Fruit fly (Drosophila melanogaster) whole organism, embryonic: Measurements from ENCODE around the gene CG15414.
A peak's percentile ranks its signal among the peaks of the same experiment; 100 is the strongest.

ENCODE experiments used
- Atf6 ChIP-seq: fragments of 200-800 bp; sonication (Bioruptor generic); IDR thresholded peaks from 2 replicates; pipeline ENCODE4 v1.3.6; 2022; ENCODE audit warnings: missing biosample characterization, missing genetic modification characterization
- CG10267 ChIP-seq: fragments of 200-800 bp; sonication (Bioruptor generic); optimal IDR thresholded peaks from 2 replicates; lab custom pipeline; 2018; ENCODE audit warnings: missing biosample characterization, mild to moderate bottlenecking, missing genetic modification characterization, moderate library complexity
- CG10431 ChIP-seq: fragments of 200-800 bp; sonication (Bioruptor generic); optimal IDR thresholded peaks from 3 replicates; lab custom pipeline; 2018; ENCODE audit warnings: missing biosample characterization, mild to moderate bottlenecking, missing genetic modification characterization
- CG1647 ChIP-seq: fragments of 200-800 bp; sonication (Bioruptor generic); optimal IDR thresholded peaks from 3 replicates; lab custom pipeline; 2016; ENCODE audit warnings: missing biosample characterization, missing genetic modification characterization
- CG17186 ChIP-seq: fragments of 200-800 bp; sonication (Bioruptor generic); optimal IDR thresholded peaks from 3 replicates; lab custom pipeline; 2017; ENCODE audit warnings: missing biosample characterization, missing genetic modification reagents, missing genetic modification characterization
- CG17912 ChIP-seq: fragments of 200-800 bp; sonication (Bioruptor generic); optimal IDR thresholded peaks from 2 replicates; lab custom pipeline; 2018; ENCODE audit warnings: missing biosample characterization, mild to moderate bottlenecking, missing genetic modification characterization
- CG18262 ChIP-seq: fragments of 200-800 bp; optimal IDR thresholded peaks from 3 replicates; lab custom pipeline; 2019; ENCODE audit warnings: missing biosample characterization, mild to moderate bottlenecking, missing genetic modification characterization, moderate library complexity
- CG2116 ChIP-seq: fragments of 200-800 bp; sonication (Bioruptor generic); optimal IDR thresholded peaks from 3 replicates; lab custom pipeline; 2018; ENCODE audit warnings: missing biosample characterization, mild to moderate bottlenecking, missing genetic modification characterization
- CG34422 ChIP-seq: fragments of 200-800 bp; sonication (Bioruptor generic); IDR thresholded peaks from 3 replicates; pipeline ENCODE4 v1.3.6; 2022; ENCODE audit warnings: missing biosample characterization, missing genetic modification characterization
- CG3847 ChIP-seq: fragments of 200-800 bp; sonication (Bioruptor generic); IDR thresholded peaks from 2 replicates; pipeline ENCODE4 v1.3.6; 2022; ENCODE audit warnings: missing biosample characterization, missing genetic modification characterization
- CG4730 ChIP-seq: fragments of 200-800 bp; sonication (Bioruptor generic); IDR thresholded peaks from 2 replicates; pipeline ENCODE4 v1.3.6; 2022; ENCODE audit warnings: missing biosample characterization, missing genetic modification characterization
- CG6683 ChIP-seq: fragments of 200-800 bp; sonication (Bioruptor generic); optimal IDR thresholded peaks from 2 replicates; lab custom pipeline; 2017; ENCODE audit warnings: missing biosample characterization, mild to moderate bottlenecking, missing genetic modification characterization, missing genetic modification reagents
- CG6854 ChIP-seq: fragments of 200-800 bp; sonication (Bioruptor generic); optimal IDR thresholded peaks from 3 replicates; lab custom pipeline; 2017; ENCODE audit warnings: missing biosample characterization, mild to moderate bottlenecking, missing genetic modification characterization
- CG7357 ChIP-seq: fragments of 200-800 bp; sonication (Bioruptor generic); IDR thresholded peaks from 3 replicates; pipeline ENCODE4 v1.3.6; 2022; ENCODE audit warnings: missing biosample characterization, missing genetic modification characterization
- CG7745 ChIP-seq: fragments of 200-800 bp; sonication (Bioruptor generic); optimal IDR thresholded peaks from 2 replicates; lab custom pipeline; 2018; ENCODE audit warnings: missing biosample characterization, mild to moderate bottlenecking, missing genetic modification characterization, moderate library complexity
- CG7928 ChIP-seq: fragments of 200-800 bp; sonication (Bioruptor generic); optimal IDR thresholded peaks from 2 replicates; lab custom pipeline; 2017; ENCODE audit warnings: missing biosample characterization, mild to moderate bottlenecking, missing genetic modification characterization
- CG9797 ChIP-seq: fragments of 200-800 bp; sonication (Bioruptor generic); optimal IDR thresholded peaks from 3 replicates; lab custom pipeline; 2018; ENCODE audit warnings: missing biosample characterization, mild to moderate bottlenecking, missing genetic modification characterization
- CHES-1-like ChIP-seq: fragments of 200-800 bp; sonication (Bioruptor generic); optimal IDR thresholded peaks from 2 replicates; lab custom pipeline; 2016; ENCODE audit warnings: missing biosample characterization, missing genetic modification characterization
- Camta ChIP-seq: fragments of 200-800 bp; sonication (Bioruptor generic); optimal IDR thresholded peaks from 2 replicates; lab custom pipeline; 2016; ENCODE audit warnings: missing biosample characterization, missing genetic modification characterization
- Chrac-16 ChIP-seq: fragments of 200-800 bp; sonication (Bioruptor generic); optimal IDR thresholded peaks from 3 replicates; lab custom pipeline; 2016; ENCODE audit warnings: missing biosample characterization, missing genetic modification characterization
- Gug ChIP-seq: fragments of 200-800 bp; sonication (Bioruptor generic); IDR thresholded peaks from 4 replicates; pipeline ENCODE4 v1.3.6; 2022; ENCODE audit warnings: missing biosample characterization, missing genetic modification characterization
- H15 ChIP-seq: fragments of 200-800 bp; sonication (Bioruptor generic); IDR thresholded peaks from 3 replicates; pipeline ENCODE4 v1.3.6; 2022; ENCODE audit warnings: missing biosample characterization, missing genetic modification characterization
- Hand ChIP-seq: fragments of 200-800 bp; sonication (Bioruptor generic); optimal IDR thresholded peaks from 2 replicates; lab custom pipeline; 2017; ENCODE audit warnings: mild to moderate bottlenecking, missing biosample characterization, missing genetic modification reagents, missing genetic modification characterization
- Hmr ChIP-seq: fragments of 200-800 bp; sonication (Bioruptor generic); optimal IDR thresholded peaks from 3 replicates; lab custom pipeline; 2017; ENCODE audit warnings: mild to moderate bottlenecking, missing biosample characterization, missing genetic modification reagents, missing genetic modification characterization
- Mrtf ChIP-seq: fragments of 200-800 bp; sonication (Bioruptor generic); IDR thresholded peaks from 3 replicates; pipeline ENCODE4 v1.3.6; 2022; ENCODE audit warnings: missing biosample characterization, missing genetic modification characterization
- Ravus ChIP-seq: fragments of 200-800 bp; sonication (Bioruptor generic); IDR thresholded peaks from 2 replicates; pipeline ENCODE4 v1.3.6; 2022; ENCODE audit warnings: missing biosample characterization, missing genetic modification characterization
- Six4 ChIP-seq: fragments of 200-800 bp; sonication (Bioruptor generic); optimal IDR thresholded peaks from 2 replicates; lab custom pipeline; 2016; ENCODE audit warnings: missing biosample characterization, missing genetic modification characterization
- Spps ChIP-seq: fragments of 200-800 bp; sonication (Bioruptor generic); optimal IDR thresholded peaks from 2 replicates; lab custom pipeline; 2018; ENCODE audit warnings: missing biosample characterization, mild to moderate bottlenecking, missing genetic modification characterization
- Sry-β ChIP-seq: fragments of 200-800 bp; sonication (Bioruptor generic); optimal IDR thresholded peaks from 2 replicates; lab custom pipeline; 2018; ENCODE audit warnings: missing biosample characterization, mild to moderate bottlenecking, missing genetic modification characterization, moderate library complexity
- Tbp ChIP-seq: fragments of >200 bp; optimal IDR thresholded peaks from 2 replicates; lab custom pipeline; 2018; ENCODE audit warnings: missing biosample characterization, missing genetic modification characterization
- bowl ChIP-seq: fragments of 200-800 bp; sonication (Bioruptor generic); IDR thresholded peaks from 2 replicates; pipeline ENCODE4 v1.3.6; 2022; ENCODE audit warnings: missing biosample characterization, missing genetic modification characterization
- cato ChIP-seq: fragments of 200-800 bp; sonication (Bioruptor generic); optimal IDR thresholded peaks from 2 replicates; lab custom pipeline; 2016; ENCODE audit warnings: missing biosample characterization, missing genetic modification characterization, borderline replicate concordance
- corto ChIP-seq: fragments of 200-800 bp; sonication (Bioruptor generic); optimal IDR thresholded peaks from 2 replicates; lab custom pipeline; 2016; ENCODE audit warnings: missing biosample characterization, mild to moderate bottlenecking, missing genetic modification characterization, moderate library complexity
- crp ChIP-seq, 2 experiments: fragments of 200-800 bp; sonication (Bioruptor generic); optimal IDR thresholded peaks; 2 replicates in 1 of 2; 3 replicates in 1 of 2; lab custom pipeline; 2017; ENCODE audit warnings: missing biosample characterization in 2 of 2, missing genetic modification characterization in 2 of 2, mild to moderate bottlenecking in 1 of 2, moderate library complexity in 1 of 2
- dati ChIP-seq: fragments of 200-800 bp; sonication (Bioruptor generic); IDR thresholded peaks from 2 replicates; pipeline ENCODE4 v1.3.6; 2022; ENCODE audit warnings: missing biosample characterization, missing genetic modification characterization
- fu2 ChIP-seq: fragments of 200-800 bp; sonication (Bioruptor generic); optimal IDR thresholded peaks from 2 replicates; lab custom pipeline; 2016; ENCODE audit warnings: missing biosample characterization, missing genetic modification characterization
- insv ChIP-seq, 2 experiments: fragments of 200-800 bp; sonication (Bioruptor generic); optimal IDR thresholded peaks; 3 replicates each; lab custom pipeline; 2016 to 2018; ENCODE audit warnings: missing biosample characterization in 2 of 2, missing genetic modification characterization in 2 of 2
- lbe ChIP-seq: fragments of 200-800 bp; sonication (Bioruptor generic); optimal IDR thresholded peaks from 2 replicates; lab custom pipeline; 2016; ENCODE audit warnings: missing biosample characterization, mild to moderate bottlenecking, missing genetic modification characterization
- nom ChIP-seq: fragments of 200-800 bp; sonication (Bioruptor generic); optimal IDR thresholded peaks from 2 replicates; lab custom pipeline; 2017; ENCODE audit warnings: missing biosample characterization, missing genetic modification characterization, mild to moderate bottlenecking, moderate library complexity, missing genetic modification reagents
- onecut ChIP-seq: fragments of 200-800 bp; sonication (Bioruptor generic); IDR thresholded peaks from 2 replicates; pipeline ENCODE4 v1.3.6; 2022; ENCODE audit warnings: missing biosample characterization, missing genetic modification characterization
- pzg ChIP-seq: fragments of 200-800 bp; sonication (Bioruptor generic); optimal IDR thresholded peaks from 3 replicates; lab custom pipeline; 2018; ENCODE audit warnings: missing biosample characterization, mild to moderate bottlenecking, missing genetic modification characterization, moderate library complexity
- sens ChIP-seq: fragments of 200-800 bp; sonication (Bioruptor generic); peaks from one replicate; lab custom pipeline; 2016; ENCODE audit warnings: missing biosample characterization, missing genetic modification characterization
- sisA ChIP-seq: fragments of 200-800 bp; sonication (Bioruptor generic); IDR thresholded peaks from 2 replicates; pipeline ENCODE4 v1.3.6; 2022; ENCODE audit warnings: missing biosample characterization, missing genetic modification characterization
- slbo ChIP-seq: fragments of 200-800 bp; sonication (Bioruptor generic); IDR thresholded peaks from 2 replicates; pipeline ENCODE4 v1.3.6; 2022; ENCODE audit warnings: missing biosample characterization, missing genetic modification characterization
- sqz ChIP-seq: fragments of 200-800 bp; sonication (Bioruptor generic); optimal IDR thresholded peaks from 3 replicates; lab custom pipeline; 2018; ENCODE audit warnings: missing biosample characterization, mild to moderate bottlenecking, missing genetic modification characterization
- stwl ChIP-seq: fragments of 200-800 bp; sonication (Bioruptor generic); optimal IDR thresholded peaks from 3 replicates; lab custom pipeline; 2018; ENCODE audit warnings: missing biosample characterization, mild to moderate bottlenecking, missing genetic modification characterization, moderate library complexity
- tll ChIP-seq, 2 experiments: fragments of 200-800 bp in 1 of 2; fragments of >200 bp in 1 of 2; sonication (Bioruptor generic) in 1 of 2; optimal IDR thresholded peaks; 2 replicates each; lab custom pipeline; 2017 to 2019; ENCODE audit warnings: missing biosample characterization in 2 of 2, missing genetic modification characterization in 2 of 2, mild to moderate bottlenecking in 1 of 2, moderate library complexity in 1 of 2
- ttk ChIP-seq: fragments of 200-800 bp; sonication (Bioruptor generic); IDR thresholded peaks from 2 replicates; pipeline ENCODE4 v2.1.2; 2022; ENCODE audit warnings: missing biosample characterization, missing genetic modification characterization
- twi ChIP-seq: fragments of 200-800 bp; optimal IDR thresholded peaks from 2 replicates; lab custom pipeline; 2019; ENCODE audit warnings: missing biosample characterization, mild to moderate bottlenecking, missing genetic modification characterization, moderate library complexity
- vvl ChIP-seq: fragments of 200-800 bp; sonication (Bioruptor generic); IDR thresholded peaks from 2 replicates; pipeline ENCODE4 v1.3.6; 2022; ENCODE audit warnings: missing biosample characterization, missing genetic modification characterization
- yki ChIP-seq: fragments of >200 bp; optimal IDR thresholded peaks from 3 replicates; lab custom pipeline; 2018

The CG15414 gene

dm6 chr2L:3457007-3457406, 33.9 kb downstream of the CG15414 start, which contains the start of the genes Cog3 and Sec5 (continued):
- TF ChIP-seq Atf6 (GFP tag; lab: Robert Waterston, UW) (peak; percentile 36), CG17912 (peak; percentile 36), Tbp (GFP tag; lab: Kevin White, UChicago) (peak; percentile 81), Hand (GFP tag; lab: Kevin White, UChicago) (no peak), ttk (GFP tag; lab: Robert Waterston, UW) (no peak), insv (GFP tag; optimal IDR thresholded peaks at IDR 0.05; lab: Kevin White, UChicago) (peak in 1 of 2 experiments; percentile 28), bowl (GFP tag; lab: Robert Waterston, UW) (no peak), stwl (peak; percentile 19), Hmr (GFP tag; lab: Kevin White, UChicago) (no peak), tll (GFP tag; optimal IDR thresholded peaks at IDR 0.05; lab: Kevin White, UChicago) (peak in 1 of 2 experiments; percentile 35), Sry-β (GFP tag; lab: Kevin White, UChicago) (peak; percentile 100), Camta (GFP tag; lab: Kevin White, UChicago) (peak; percentile 30), onecut (GFP tag; lab: Robert Waterston, UW) (no peak; the same call in 1 of the 2 replicates), Gug (GFP tag; lab: Robert Waterston, UW) (no peak; the same call in 3 of the 4 replicates), Spps (no peak), CG10267 (tag; lab: Kevin White, UChicago) (peak; percentile 98), crp (GFP tag; optimal IDR thresholded peaks at IDR 0.05; lab: Kevin White, UChicago) (peak; percentile 93 to 98), CG34422 (peak; percentile 82), Six4 (GFP tag; lab: Kevin White, UChicago) (no peak), dati (GFP tag; lab: Robert Waterston, UW) (no peak), twi (tag; lab: Kevin White, UChicago) (no peak), CG7357 (GFP tag; lab: Robert Waterston, UW) (0 out of 3 replicates have a peak, but pooled peaks have one; percentile 45), slbo (GFP tag; lab: Robert Waterston, UW) (peak; percentile 78), CG1647 (GFP tag; lab: Kevin White, UChicago) (no peak), CHES-1-like (GFP tag; lab: Kevin White, UChicago) (peak; percentile 57), CG7928 (no peak), yki (no peak), CG17186 (peak; percentile 60), pzg (GFP tag; lab: Kevin White, UChicago) (peak; percentile 56), CG6683 (peak; percentile 33), CG7745 (no peak), CG18262 (tag; lab: Kevin White, UChicago) (no peak), Chrac-16 (GFP tag; lab: Kevin White, UChicago) (peak; percentile 61), corto (GFP tag; lab: Kevin White, UChicago) (no peak), H15 (no peak), nom (GFP tag; lab: Kevin White, UChicago) (peak; percentile 25), Mrtf (GFP tag; lab: Robert Waterston, UW) (peak; percentile 36; the same call in 1 of the 3 replicates), CG10431 (GFP tag; lab: Kevin White, UChicago) (no peak), sisA (GFP tag; lab: Robert Waterston, UW) (peak; percentile 13; the same call in 1 of the 2 replicates), fu2 (GFP tag; lab: Kevin White, UChicago) (peak; percentile 58), CG3847 (GFP tag; lab: Robert Waterston, UW) (peak; percentile 85), lbe (GFP tag; lab: Kevin White, UChicago) (no peak), sens (no peak), CG2116 (GFP tag; lab: Kevin White, UChicago) (peak; percentile 62), CG4730 (GFP tag; lab: Robert Waterston, UW) (no peak), cato (peak; percentile 7), vvl (GFP tag; lab: Robert Waterston, UW) (peak; percentile 75), Ravus (GFP tag; lab: Robert Waterston, UW) (no peak), sqz (no peak), CG6854 (no peak), CG9797 (GFP tag; lab: Kevin White, UChicago) (peak; percentile 41)
